Fruit fly (Drosophila melanogaster): ENCODE data around the gene Mst84B.

Gene Mst84B

DNA sequence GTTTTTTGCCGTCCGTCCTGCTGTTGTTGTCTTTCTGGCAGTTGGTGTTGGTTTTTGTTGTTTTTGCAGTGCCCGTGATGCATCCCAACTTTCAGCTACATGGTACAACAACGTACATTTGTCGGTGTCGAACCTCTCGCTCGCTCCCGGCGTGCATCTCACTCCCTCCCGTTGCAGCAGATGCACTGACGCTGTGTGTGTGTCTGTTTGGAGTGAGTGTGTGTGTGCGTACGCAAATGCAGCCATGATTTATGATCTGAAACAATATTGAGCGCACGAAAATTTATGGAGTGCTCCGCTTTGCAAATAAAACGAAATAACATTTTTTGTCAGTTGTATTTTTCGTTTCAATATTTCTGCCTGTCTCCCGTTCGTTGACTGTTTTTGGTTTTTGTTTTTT is 30.4 kb upstream of the Mst84B start:
- TF ChIP-seq CG4328 (GFP tag; optimal IDR thresholded peaks at IDR 0.05) (no peak), CG14710 (tag; optimal IDR thresholded peaks at IDR 0.05) (no peak), CG3847 (GFP tag; IDR thresholded peaks at IDR 0.05) (no peak), Fer1 (GFP tag; optimal IDR thresholded peaks at IDR 0.05) (no peak), H2.0 (GFP tag; IDR thresholded peaks at IDR 0.05) (no peak), CG1832 (GFP tag; optimal IDR thresholded peaks at IDR 0.05) (peak; percentile 53), CG11695 (GFP tag; IDR thresholded peaks at IDR 0.05) (no peak), CG17829 (tag; optimal IDR thresholded peaks at IDR 0.05) (no peak), repo (GFP tag; optimal IDR thresholded peaks at IDR 0.05) (no peak), sr (GFP tag; IDR thresholded peaks at IDR 0.05) (no peak), tll (GFP tag; optimal IDR thresholded peaks at IDR 0.05) (peak in 1 of 2 experiments; percentile 13), her (GFP tag; optimal IDR thresholded peaks at IDR 0.05) (no peak), Deaf1 (tag; optimal IDR thresholded peaks at IDR 0.05) (no peak), CG12219 (GFP tag; optimal IDR thresholded peaks at IDR 0.05) (no peak), CG15479 (GFP tag; optimal IDR thresholded peaks at IDR 0.05) (peak; percentile 67), HLHmδ (GFP tag; optimal IDR thresholded peaks at IDR 0.05) (no peak), sqz (GFP tag; optimal IDR thresholded peaks at IDR 0.05) (no peak), Dip2 (GFP tag; IDR thresholded peaks at IDR 0.05) (no peak), CG14050 (GFP tag; IDR thresholded peaks at IDR 0.05) (no peak), Rfx (GFP tag; IDR thresholded peaks at IDR 0.05) (no peak), ttk (GFP tag; IDR thresholded peaks at IDR 0.05) (no peak), mirr (GFP tag; optimal IDR thresholded peaks at IDR 0.05) (no peak), gt (GFP tag; IDR thresholded peaks at IDR 0.05) (no peak), cato (GFP tag; optimal IDR thresholded peaks at IDR 0.05; ENCODE audit: borderline replicate concordance) (no peak), CG4360 (GFP tag; IDR thresholded peaks at IDR 0.05) (peak; percentile 74), CG7357 (GFP tag; IDR thresholded peaks at IDR 0.05) (no peak), Gug (GFP tag; IDR thresholded peaks at IDR 0.05) (no peak), cad (GFP tag; optimal IDR thresholded peaks at IDR 0.05) (peak; percentile 83), dm (GFP tag; optimal IDR thresholded peaks at IDR 0.05) (no peak), CG9215 (GFP tag; IDR thresholded peaks at IDR 0.05) (no peak), D (optimal IDR thresholded peaks at IDR 0.05) (peak; percentile 49), D (GFP tag; optimal IDR thresholded peaks at IDR 0.05) (no peak), az2 (GFP tag; optimal IDR thresholded peaks at IDR 0.05) (no peak), slbo (GFP tag; IDR thresholded peaks at IDR 0.05) (no peak), cg (GFP tag; optimal IDR thresholded peaks at IDR 0.05) (peak; percentile 52), Stat92E (GFP tag; optimal IDR thresholded peaks at IDR 0.05) (no peak), CG1602 (GFP tag; optimal IDR thresholded peaks at IDR 0.05) (no peak), zen (tag; optimal IDR thresholded peaks at IDR 0.05) (peak; percentile 14), HHEX (GFP tag; optimal IDR thresholded peaks at IDR 0.05) (no peak), tap (tag; optimal IDR thresholded peaks at IDR 0.05) (no peak), sisA (GFP tag; IDR thresholded peaks at IDR 0.05) (no peak), wek (GFP tag; optimal IDR thresholded peaks at IDR 0.05) (no peak), knrl (GFP tag; IDR thresholded peaks at IDR 0.05; ENCODE audit: partially characterized antibody) (no peak), stwl (tag; optimal IDR thresholded peaks at IDR 0.05) (no peak)

Measured in whole organism, embryonic.